Worm (Caenorhabditis elegans) whole organism, L1 larva: ENCODE results near the gene F56C9.6.

ENCODE experiments used
- C16A3.4 ChIP-seq: fragments of 150-350 bp; optimal IDR thresholded peaks from 2 replicates; lab custom pipeline; 2014; ENCODE audit warnings: missing biosample characterization, missing genetic modification characterization
- C34B4.2 ChIP-seq: sonication (generic microtip); optimal IDR thresholded peaks from 2 replicates; lab custom pipeline; 2017; ENCODE audit warnings: mild to moderate bottlenecking, missing genetic modification characterization, missing compliant biosample characterization
- F16B12.6 ChIP-seq: fragments of 150-350 bp; optimal IDR thresholded peaks from 2 replicates; lab custom pipeline; 2014; ENCODE audit warnings: missing biosample characterization, missing genetic modification characterization
- aha-1 ChIP-seq: fragments of 150-350 bp; optimal IDR thresholded peaks from 2 replicates; lab custom pipeline; 2014; ENCODE audit warnings: missing biosample characterization, missing genetic modification characterization
- alr-1 ChIP-seq: fragments of 200-800 bp; sonication (Bioruptor generic); optimal IDR thresholded peaks from 2 replicates; lab custom pipeline; 2018; ENCODE audit warnings: borderline replicate concordance, mild to moderate bottlenecking, missing genetic modification characterization, missing compliant biosample characterization
- ama-1 ChIP-seq: fragments of 150-350 bp; optimal IDR thresholded peaks from 2 replicates; lab custom pipeline; 2014
- blmp-1 ChIP-seq: fragments of 150-350 bp; optimal IDR thresholded peaks from 2 replicates; lab custom pipeline; 2014; ENCODE audit warnings: missing biosample characterization, missing genetic modification characterization
- ceh-63 ChIP-seq: fragments of 200-800 bp; sonication (Bioruptor generic); optimal IDR thresholded peaks from 2 replicates; lab custom pipeline; 2018; ENCODE audit warnings: mild to moderate bottlenecking, missing genetic modification characterization, missing compliant biosample characterization
- ceh-82 ChIP-seq, 3 experiments: fragments of 150-350 bp in 1 of 3; sonication (generic microtip) in 2 of 3; optimal IDR thresholded peaks; 2 replicates each; lab custom pipeline; 2014 to 2017; ENCODE audit warnings: missing biosample characterization in 3 of 3, missing genetic modification characterization in 3 of 3
- ceh-90 ChIP-seq: sonication (generic microtip); optimal IDR thresholded peaks from 2 replicates; lab custom pipeline; 2016; ENCODE audit warnings: missing genetic modification characterization, missing compliant biosample characterization
- efl-1 ChIP-seq, 4 experiments: fragments of 150-350 bp; optimal IDR thresholded peaks in 3 of 4; peaks in 1 of 4; 1 replicate in 1 of 4; 2 replicates in 3 of 4; lab custom pipeline; 2014; ENCODE audit warnings: missing biosample characterization in 2 of 4, missing genetic modification characterization in 2 of 4, missing genetic modification reagents in 2 of 4
- efl-3 ChIP-seq: fragments of 200-800 bp; sonication (Bioruptor generic); optimal IDR thresholded peaks from 2 replicates; lab custom pipeline; 2018; ENCODE audit warnings: mild to moderate bottlenecking, missing genetic modification characterization, missing compliant biosample characterization
- egl-27 ChIP-seq, 2 experiments: fragments of 150-350 bp in 1 of 2; sonication (generic microtip); optimal IDR thresholded peaks; 3 replicates each; lab custom pipeline; 2017 to 2018; ENCODE audit warnings: missing biosample characterization in 2 of 2, missing genetic modification characterization in 2 of 2, missing genetic modification reagents in 2 of 2
- elt-2 ChIP-seq: sonication (generic microtip); optimal IDR thresholded peaks from 2 replicates; lab custom pipeline; 2016; ENCODE audit warnings: missing genetic modification characterization, mild to moderate bottlenecking, inconsistent platforms, missing compliant biosample characterization, missing genetic modification reagents
- elt-3 ChIP-seq, 6 experiments: fragments of 150-350 bp in 1 of 6; sonication (generic microtip); optimal IDR thresholded peaks; 2 replicates each; lab custom pipeline; 2017 to 2018; ENCODE audit warnings: missing biosample characterization in 6 of 6, missing genetic modification characterization in 6 of 6, inconsistent platforms in 1 of 6
- ets-5 ChIP-seq: fragments of 200-800 bp; sonication (Bioruptor generic); IDR thresholded peaks from 2 replicates; pipeline ENCODE4 v1.3.6; 2022; ENCODE audit warnings: missing genetic modification characterization, missing compliant biosample characterization
- fkh-4 ChIP-seq: sonication (generic microtip); optimal IDR thresholded peaks from 2 replicates; lab custom pipeline; 2016; ENCODE audit warnings: missing compliant biosample characterization, missing genetic modification characterization, borderline replicate concordance
- grh-1 ChIP-seq: fragments of 200-800 bp; sonication (Bioruptor generic); IDR thresholded peaks from 2 replicates; pipeline ENCODE4 v1.3.6; 2022; ENCODE audit warnings: missing genetic modification reagents, missing genetic modification characterization, missing compliant biosample characterization
- irx-1 ChIP-seq: sonication (generic microtip); optimal IDR thresholded peaks from 2 replicates; lab custom pipeline; 2016; ENCODE audit warnings: missing genetic modification characterization, missing compliant biosample characterization
- isw-1 ChIP-seq: fragments of 200-800 bp; sonication (Bioruptor generic); IDR thresholded peaks from 2 replicates; pipeline ENCODE4 v1.3.6; 2022; ENCODE audit warnings: missing genetic modification characterization, missing compliant biosample characterization
- jun-1 ChIP-seq: fragments of 150-350 bp; optimal IDR thresholded peaks from 2 replicates; lab custom pipeline; 2014; ENCODE audit warnings: missing biosample characterization, missing genetic modification reagents, missing genetic modification characterization
- lin-35 ChIP-seq, 2 experiments: fragments of 150-350 bp; optimal IDR thresholded peaks; 2 replicates each; lab custom pipeline; 2014; ENCODE audit warnings: missing biosample characterization in 2 of 2, missing genetic modification characterization in 2 of 2, missing genetic modification reagents in 2 of 2
- lin-39 ChIP-seq: fragments of 150-350 bp; optimal IDR thresholded peaks from 2 replicates; lab custom pipeline; 2014; ENCODE audit warnings: missing biosample characterization, missing genetic modification reagents, missing genetic modification characterization
- lir-3 ChIP-seq: sonication (generic microtip); optimal IDR thresholded peaks from 2 replicates; lab custom pipeline; 2016; ENCODE audit warnings: mild to moderate bottlenecking, missing genetic modification characterization, moderate library complexity, missing compliant biosample characterization; ENCODE audit not compliant: poor library complexity
- lsy-2 ChIP-seq, 2 experiments: fragments of 150-350 bp; optimal IDR thresholded peaks; 2 replicates each; lab custom pipeline; 2014; ENCODE audit warnings: missing biosample characterization in 2 of 2, missing genetic modification characterization in 2 of 2
- mab-9 ChIP-seq: fragments of 200-800 bp; sonication (Bioruptor generic); IDR thresholded peaks from 2 replicates; pipeline ENCODE4 v1.3.6; 2022; ENCODE audit warnings: missing genetic modification reagents, missing genetic modification characterization, missing compliant biosample characterization
- mef-2 ChIP-seq: fragments of 150-350 bp; optimal IDR thresholded peaks from 2 replicates; lab custom pipeline; 2014; ENCODE audit warnings: missing biosample characterization, missing genetic modification characterization
- mep-1 ChIP-seq: fragments of 150-350 bp; optimal IDR thresholded peaks from 2 replicates; lab custom pipeline; 2014; ENCODE audit warnings: missing biosample characterization, missing genetic modification characterization
- nhr-12 ChIP-seq: sonication (generic microtip); optimal IDR thresholded peaks from 2 replicates; lab custom pipeline; 2017; ENCODE audit warnings: missing biosample characterization, missing genetic modification characterization
- nhr-28 ChIP-seq: fragments of 150-350 bp; optimal IDR thresholded peaks from 2 replicates; lab custom pipeline; 2014; ENCODE audit warnings: missing biosample characterization, missing genetic modification characterization
- nhr-47 ChIP-seq: sonication (generic microtip); optimal IDR thresholded peaks from 2 replicates; lab custom pipeline; 2016; ENCODE audit warnings: mild to moderate bottlenecking, missing genetic modification characterization, moderate library complexity, missing compliant biosample characterization
- nhr-71 ChIP-seq: sonication (generic microtip); optimal IDR thresholded peaks from 2 replicates; lab custom pipeline; 2016; ENCODE audit warnings: mild to moderate bottlenecking, missing genetic modification characterization, moderate library complexity, missing compliant biosample characterization
- nhr-76 ChIP-seq: sonication (generic microtip); optimal IDR thresholded peaks from 2 replicates; lab custom pipeline; 2017; ENCODE audit warnings: missing biosample characterization, missing genetic modification characterization
- nhr-77 ChIP-seq: fragments of 150-350 bp; optimal IDR thresholded peaks from 2 replicates; lab custom pipeline; 2014; ENCODE audit warnings: missing biosample characterization, missing genetic modification characterization
- nhr-85 ChIP-seq: sonication (generic microtip); peaks from one replicate; lab custom pipeline; 2016; ENCODE audit warnings: missing genetic modification characterization, inconsistent platforms, missing compliant biosample characterization
- pag-3 ChIP-seq: sonication (generic microtip); optimal IDR thresholded peaks from 2 replicates; lab custom pipeline; 2017; ENCODE audit warnings: missing genetic modification characterization, mild to moderate bottlenecking, missing compliant biosample characterization, antibody characterized with exemption, borderline replicate concordance; ENCODE audit not compliant: insufficient read depth
- pax-3 ChIP-seq: fragments of 200-800 bp; sonication (Bioruptor generic); optimal IDR thresholded peaks from 2 replicates; lab custom pipeline; 2018; ENCODE audit warnings: mild to moderate bottlenecking, missing genetic modification characterization, moderate library complexity, missing compliant biosample characterization
- pqm-1 ChIP-seq: sonication (generic microtip); optimal IDR thresholded peaks from 3 replicates; lab custom pipeline; 2017; ENCODE audit warnings: missing biosample characterization, missing genetic modification characterization
- rnt-1 ChIP-seq: sonication (generic microtip); optimal IDR thresholded peaks from 2 replicates; lab custom pipeline; 2016; ENCODE audit warnings: mild to moderate bottlenecking, missing genetic modification characterization, moderate library complexity, missing compliant biosample characterization
- sptf-1 ChIP-seq: fragments of 150-350 bp; optimal IDR thresholded peaks from 2 replicates; lab custom pipeline; 2014; ENCODE audit warnings: missing biosample characterization, missing genetic modification characterization
- sup-37 ChIP-seq: fragments of 200-800 bp; sonication (Bioruptor generic); optimal IDR thresholded peaks from 2 replicates; lab custom pipeline; 2018; ENCODE audit warnings: mild to moderate bottlenecking, missing genetic modification characterization, missing compliant biosample characterization
- swsn-7 ChIP-seq: sonication (generic microtip); optimal IDR thresholded peaks from 2 replicates; lab custom pipeline; 2016; ENCODE audit warnings: missing genetic modification characterization, missing compliant biosample characterization
- unc-62 ChIP-seq: fragments of 150-350 bp; optimal IDR thresholded peaks from 2 replicates; lab custom pipeline; 2014; ENCODE audit warnings: missing biosample characterization, missing genetic modification reagents, missing genetic modification characterization
- unc-86 ChIP-seq: sonication (generic microtip); optimal IDR thresholded peaks from 2 replicates; lab custom pipeline; 2016; ENCODE audit warnings: missing genetic modification characterization, missing compliant biosample characterization
- unc-98 ChIP-seq: fragments of 200-800 bp; sonication (Bioruptor generic); IDR thresholded peaks from 2 replicates; pipeline ENCODE4 v1.3.6; 2022; ENCODE audit warnings: missing genetic modification characterization, missing compliant biosample characterization
- vab-15 ChIP-seq: sonication (generic microtip); optimal IDR thresholded peaks from 2 replicates; lab custom pipeline; 2017; ENCODE audit warnings: missing genotype, mild to moderate bottlenecking, missing genetic modification characterization, missing compliant biosample characterization
- xbp-1 ChIP-seq: sonication (generic microtip); optimal IDR thresholded peaks from 2 replicates; lab custom pipeline; 2016; ENCODE audit warnings: missing genetic modification characterization, missing compliant biosample characterization
- zag-1 ChIP-seq: fragments of 150-350 bp; optimal IDR thresholded peaks from 2 replicates; lab custom pipeline; 2014; ENCODE audit warnings: missing biosample characterization, missing genetic modification characterization
- zip-4 ChIP-seq: fragments of 200-800 bp; sonication (Bioruptor generic); optimal IDR thresholded peaks from 2 replicates; lab custom pipeline; 2018; ENCODE audit warnings: mild to moderate bottlenecking, missing genetic modification characterization, moderate library complexity, missing compliant biosample characterization
- ztf-4 ChIP-seq: fragments of 150-350 bp; optimal IDR thresholded peaks from 2 replicates; lab custom pipeline; 2014; ENCODE audit warnings: missing biosample characterization, missing genetic modification characterization

The F56C9.6 gene

DNA sequence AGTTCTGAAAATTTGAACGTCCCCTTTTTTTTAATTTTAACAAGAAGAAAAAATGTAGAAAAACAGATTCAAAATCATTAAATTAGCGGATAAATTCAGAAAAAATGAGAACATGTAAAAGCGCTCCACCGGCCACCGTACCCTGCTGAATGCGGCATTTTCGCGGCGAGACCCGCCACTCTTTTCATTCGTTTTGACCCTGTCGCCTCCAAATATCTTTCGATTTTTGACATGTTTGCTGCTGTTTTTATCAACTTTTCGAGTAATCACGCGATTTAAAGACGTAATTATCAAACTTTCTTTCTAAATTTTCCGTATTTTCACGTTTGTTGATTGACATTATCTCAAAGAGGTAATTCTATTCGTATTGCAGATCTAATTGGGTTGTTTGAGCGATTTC, 25.6 kb upstream of the F56C9.6 start, which contains the start of gene gsp-2 (continued):
- TF ChIP-seq nhr-77 (tag; lab: Kevin White, UChicago) (peak; percentile 57), F16B12.6 (tag; lab: Kevin White, UChicago) (no peak), grh-1 (0 out of 2 replicates have a peak, but pooled peaks have one; percentile 5), efl-3 (GFP tag; lab: Kevin White, UChicago) (no peak), jun-1 (tag; lab: Kevin White, UChicago) (peak; percentile 46), C16A3.4 (peak; percentile 74), unc-98 (no peak), nhr-71 (tag; lab: Kevin White, UChicago) (peak; percentile 78), nhr-85 (tag; lab: Kevin White, UChicago) (peak; percentile 48), ets-5 (GFP tag; lab: Robert Waterston, UW) (no peak), blmp-1 (peak; percentile 78), aha-1 (tag; lab: Kevin White, UChicago) (no peak), fkh-4 (tag; lab: Kevin White, UChicago) (no peak), unc-62 (no peak), vab-15 (tag; lab: Kevin White, UChicago) (peak; percentile 81), ztf-4 (tag; lab: Kevin White, UChicago) (peak; percentile 36), lin-35 (GFP tag; optimal IDR thresholded peaks at IDR 0.05; lab: Kevin White, UChicago) (peak; percentile 83), sup-37 (GFP tag; lab: Kevin White, UChicago) (no peak), swsn-7 (tag; lab: Kevin White, UChicago) (peak; percentile 58), pax-3 (tag; lab: Kevin White, UChicago) (peak; percentile 57), unc-86 (tag; lab: Kevin White, UChicago) (peak; percentile 53), nhr-12 (tag; lab: Kevin White, UChicago) (no peak), lin-39 (tag; lab: Kevin White, UChicago) (no peak), mep-1 (tag; lab: Kevin White, UChicago) (peak; percentile 65), isw-1 (peak; percentile 73), nhr-76 (tag; lab: Kevin White, UChicago) (no peak), zag-1 (no peak), pqm-1 (tag; lab: Kevin White, UChicago) (no peak), C34B4.2 (no peak), mab-9 (peak; percentile 47; the same call in 1 of the 2 replicates), lsy-2 (tag; optimal IDR thresholded peaks at IDR 0.05; lab: Kevin White, UChicago) (peak; percentile 94 to 98), xbp-1 (peak; percentile 63), irx-1 (tag; lab: Kevin White, UChicago) (no peak), elt-3 (tag; optimal IDR thresholded peaks at IDR 0.05; lab: Kevin White, UChicago) (peak in 3 of 6 experiments; percentile 29 to 89 (median 51)), pag-3 (tag; lab: Kevin White, UChicago) (no peak), ceh-82 (tag; optimal IDR thresholded peaks at IDR 0.05; lab: Kevin White, UChicago) (peak; percentile 52 to 67 (median 60)), ceh-63 (GFP tag; lab: Kevin White, UChicago) (no peak), efl-1 (optimal IDR thresholded peaks at IDR 0.05; lab: Kevin White, UChicago) (peak; percentile 77 to 78), efl-1 (GFP tag; optimal IDR thresholded peaks at IDR 0.05 in 1 of 2; lab: Kevin White, UChicago) (peak; percentile 66 to 96), zip-4 (GFP tag; lab: Kevin White, UChicago) (no peak), mef-2 (tag; lab: Kevin White, UChicago) (no peak)

DNA sequence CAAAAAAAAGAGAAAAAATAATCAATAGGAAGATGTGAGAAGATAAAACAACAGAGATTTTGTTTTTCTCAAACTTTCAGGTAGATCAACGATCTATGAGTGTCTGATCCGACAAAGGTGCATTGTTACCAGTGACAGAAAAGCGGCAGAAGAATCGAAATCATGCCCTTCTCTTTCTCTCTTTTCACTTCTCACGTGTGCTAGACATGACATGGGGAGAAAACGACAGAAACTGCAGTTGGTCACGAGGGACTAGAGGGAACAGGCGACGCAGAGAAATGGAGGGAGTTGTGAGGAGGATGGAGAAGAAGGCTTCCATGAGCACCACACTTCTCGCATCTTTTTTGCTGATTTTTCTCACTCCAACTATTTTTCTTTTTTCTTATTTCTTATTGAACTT, 24.6 kb upstream of the F56C9.6 start, which contains the start of gene F56C9.10:
F56C9.10 (minus strand) TSS at position 97 of the 400 bp plus-strand sequence.
- peak; percentile 59 for TF ChIP-seq lir-3 (tag; lab: Kevin White, UChicago)
- peak; percentile 81 to 82 for TF ChIP-seq efl-1 (optimal IDR thresholded peaks at IDR 0.05; lab: Kevin White, UChicago)
- peak; percentile 67 to 95 for TF ChIP-seq efl-1 (GFP tag; optimal IDR thresholded peaks at IDR 0.05 in 1 of 2; lab: Kevin White, UChicago)
- peak; percentile 91 for TF ChIP-seq C16A3.4
- TF ChIP-seq nhr-28 (tag; lab: Kevin White, UChicago): no peak
- TF ChIP-seq nhr-47 (tag; lab: Kevin White, UChicago): peak; percentile 86
- TF ChIP-seq sup-37 (GFP tag; lab: Kevin White, UChicago): peak; percentile 38
- TF ChIP-seq swsn-7 (tag; lab: Kevin White, UChicago): peak; percentile 85
- peak; percentile 38 for TF ChIP-seq ama-1
- peak; percentile 87 for TF ChIP-seq ztf-4 (tag; lab: Kevin White, UChicago)
- TF ChIP-seq sptf-1 (tag; lab: Kevin White, UChicago): no peak
- peak in 3 of 6 experiments; percentile 58 to 86 (median 80) for TF ChIP-seq elt-3 (tag; optimal IDR thresholded peaks at IDR 0.05; lab: Kevin White, UChicago)
- TF ChIP-seq egl-27 (tag; optimal IDR thresholded peaks at IDR 0.05; lab: Kevin White, UChicago): peak; percentile 32 to 79
- no peak for TF ChIP-seq grh-1
- TF ChIP-seq alr-1 (tag; lab: Kevin White, UChicago): no peak
- TF ChIP-seq unc-86 (tag; lab: Kevin White, UChicago): peak; percentile 65
- TF ChIP-seq nhr-85 (tag; lab: Kevin White, UChicago): peak; percentile 92
- peak; percentile 40 for TF ChIP-seq nhr-77 (tag; lab: Kevin White, UChicago)
- TF ChIP-seq rnt-1 (tag; lab: Kevin White, UChicago): peak; percentile 93
- TF ChIP-seq xbp-1: peak; percentile 75
- peak; percentile 87 for TF ChIP-seq mep-1 (tag; lab: Kevin White, UChicago)
- TF ChIP-seq ceh-90 (tag; lab: Kevin White, UChicago): no peak
- TF ChIP-seq elt-2 (tag; lab: Kevin White, UChicago): no peak
- no peak for TF ChIP-seq C34B4.2
